Fruit fly (Drosophila melanogaster): ENCODE results near the gene CG14568.

CG14568 gene

dm6 chr3L:21739017-21739730, 5.9 kb upstream of the CG14568 start (continued):
- no peak for TF ChIP-seq Lpt (GFP tag; optimal IDR thresholded peaks at IDR 0.05)
- peak; percentile 24 for TF ChIP-seq Smox (GFP tag; optimal IDR thresholded peaks at IDR 0.05)
- TF ChIP-seq vri (GFP tag; optimal IDR thresholded peaks at IDR 0.05) = peak; percentile 17
- peak; percentile 56 for TF ChIP-seq topi (GFP tag; optimal IDR thresholded peaks at IDR 0.05)
- peak; percentile 8 for TF ChIP-seq OdsH (GFP tag; optimal IDR thresholded peaks at IDR 0.05)
- TF ChIP-seq CG3919 (GFP tag; optimal IDR thresholded peaks at IDR 0.05) = peak; percentile 12
- TF ChIP-seq CG3032 (tag; optimal IDR thresholded peaks at IDR 0.05) = no peak
- TF ChIP-seq Hr39 (GFP tag; optimal IDR thresholded peaks at IDR 0.05) = peak; percentile 34
- 0 out of 3 replicates have a peak, but pooled peaks have one; percentile 14 for TF ChIP-seq CG8119 (GFP tag; IDR thresholded peaks at IDR 0.05)

dm6 chr3L:21738175-21739016, 5.1 kb upstream of the CG14568 start, which contains the start of gene CG14567:
CG14567 (minus strand) TSS chr3L:21738430.
- peak; percentile 69 for TF ChIP-seq Hr39 (GFP tag; optimal IDR thresholded peaks at IDR 0.05)
- TF ChIP-seq CG1621 (tag; optimal IDR thresholded peaks at IDR 0.05) = no peak
- peak; percentile 54 for TF ChIP-seq CG8632 (GFP tag; optimal IDR thresholded peaks at IDR 0.05)
- peak; percentile 12 for TF ChIP-seq Lpt (GFP tag; optimal IDR thresholded peaks at IDR 0.05)
- peak; percentile 64 for TF ChIP-seq Eip75B (GFP tag; optimal IDR thresholded peaks at IDR 0.05)
- no peak for TF ChIP-seq CG8319 (GFP tag; optimal IDR thresholded peaks at IDR 0.05)
- TF ChIP-seq CG6276 (GFP tag; optimal IDR thresholded peaks at IDR 0.05) = peak; percentile 56
- no peak for TF ChIP-seq Eip93F (GFP tag; optimal IDR thresholded peaks at IDR 0.05)
- TF ChIP-seq dac (GFP tag; optimal IDR thresholded peaks at IDR 0.05) = peak; percentile 3
- peak; percentile 2 for TF ChIP-seq CG4318 (GFP tag; optimal IDR thresholded peaks at IDR 0.05)
- peak; percentile 53 for TF ChIP-seq Sox102F (GFP tag; optimal IDR thresholded peaks at IDR 0.05)
- TF ChIP-seq CG15336 (GFP tag; IDR thresholded peaks at IDR 0.05) = peak; percentile 74
- TF ChIP-seq esn (GFP tag; optimal IDR thresholded peaks at IDR 0.05) = peak; percentile 73
- peak; percentile 50 for TF ChIP-seq net (GFP tag; optimal IDR thresholded peaks at IDR 0.05)
- TF ChIP-seq Ets21C (GFP tag; optimal IDR thresholded peaks at IDR 0.05) = peak; percentile 58
- peak; percentile 70 for TF ChIP-seq Ets96B (tag; optimal IDR thresholded peaks at IDR 0.05)
- TF ChIP-seq fd85E (GFP tag; optimal IDR thresholded peaks at IDR 0.05) = no peak
- TF ChIP-seq CG10631 (GFP tag; optimal IDR thresholded peaks at IDR 0.05) = peak; percentile 45
- no peak for TF ChIP-seq ss (GFP tag; optimal IDR thresholded peaks at IDR 0.05)
- peak; percentile 26 for TF ChIP-seq CG10669 (GFP tag; optimal IDR thresholded peaks at IDR 0.05)
- peak; percentile 2 for TF ChIP-seq CG16779 (tag; optimal IDR thresholded peaks at IDR 0.05)
- TF ChIP-seq CG11902 (GFP tag; optimal IDR thresholded peaks at IDR 0.05) = peak; percentile 27
- TF ChIP-seq CG6792 (GFP tag; optimal IDR thresholded peaks at IDR 0.05) = peak; percentile 61
- TF ChIP-seq CG8119 (GFP tag; IDR thresholded peaks at IDR 0.05) = peak; percentile 67
- TF ChIP-seq CG11294 (GFP tag; IDR thresholded peaks at IDR 0.05) = peak; percentile 53; the same call in 1 of the 2 replicates
- TF ChIP-seq acj6 (GFP tag; optimal IDR thresholded peaks at IDR 0.05) = peak; percentile 63
- TF ChIP-seq fkh (GFP tag; optimal IDR thresholded peaks at IDR 0.05) = no peak
- peak; percentile 57 for TF ChIP-seq Met (GFP tag; optimal IDR thresholded peaks at IDR 0.05)
- peak; percentile 41 for TF ChIP-seq Sox15 (GFP tag; optimal IDR thresholded peaks at IDR 0.05)
- peak; percentile 34 for TF ChIP-seq CG3032 (tag; optimal IDR thresholded peaks at IDR 0.05)
- peak; percentile 58 for TF ChIP-seq topi (GFP tag; optimal IDR thresholded peaks at IDR 0.05)
- TF ChIP-seq CG6808 (GFP tag; optimal IDR thresholded peaks at IDR 0.05) = no peak
- TF ChIP-seq Gug (GFP tag; IDR thresholded peaks at IDR 0.05) = peak; percentile 55; the same call in 1 of the 2 replicates
- peak; percentile 46 for TF ChIP-seq svp (GFP tag)
- peak; percentile 68 for TF ChIP-seq OdsH (GFP tag; optimal IDR thresholded peaks at IDR 0.05)
- peak; percentile 1 for TF ChIP-seq spab (GFP tag; optimal IDR thresholded peaks at IDR 0.05)
- TF ChIP-seq CG6854 (GFP tag; optimal IDR thresholded peaks at IDR 0.05) = no peak
- peak; percentile 93 for TF ChIP-seq Eip78C (GFP tag)
- peak in 1 of 2 experiments; percentile 51 for TF ChIP-seq salr (GFP tag; optimal IDR thresholded peaks at IDR 0.05)
- TF ChIP-seq fd59A (GFP tag; optimal IDR thresholded peaks at IDR 0.05) = no peak
- peak; percentile 86 for TF ChIP-seq eg (GFP tag; IDR thresholded peaks at IDR 0.05)
- no peak for TF ChIP-seq CG9139 (GFP tag; optimal IDR thresholded peaks at IDR 0.05)
- peak; percentile 57 for TF ChIP-seq achi (GFP tag; optimal IDR thresholded peaks at IDR 0.05)

All from whole organism, prepupa.